Worm (Caenorhabditis elegans): Measurements from ENCODE around the gene hex-3.

- TF ChIP-seq ztf-11 (tag; optimal IDR thresholded peaks at IDR 0.05) (no peak), ceh-16 (tag; optimal IDR thresholded peaks at IDR 0.05) (no peak), nhr-12 (tag; optimal IDR thresholded peaks at IDR 0.05) (no peak), ZK546.5 (tag; optimal IDR thresholded peaks at IDR 0.05) (no peak), fos-1 (tag; optimal IDR thresholded peaks at IDR 0.05) (no peak), ceh-9 (tag; optimal IDR thresholded peaks at IDR 0.05) (no peak), egl-27 (tag; optimal IDR thresholded peaks at IDR 0.05) (no peak)
These were observed 20.6 kb downstream of the hex-3 start for ce11 chrIII:10869595-10869994.

Data from whole organism, L3 larva.